Fruit fly (Drosophila melanogaster): Measurements from ENCODE around the gene REPTOR.

REPTOR gene

DNA sequence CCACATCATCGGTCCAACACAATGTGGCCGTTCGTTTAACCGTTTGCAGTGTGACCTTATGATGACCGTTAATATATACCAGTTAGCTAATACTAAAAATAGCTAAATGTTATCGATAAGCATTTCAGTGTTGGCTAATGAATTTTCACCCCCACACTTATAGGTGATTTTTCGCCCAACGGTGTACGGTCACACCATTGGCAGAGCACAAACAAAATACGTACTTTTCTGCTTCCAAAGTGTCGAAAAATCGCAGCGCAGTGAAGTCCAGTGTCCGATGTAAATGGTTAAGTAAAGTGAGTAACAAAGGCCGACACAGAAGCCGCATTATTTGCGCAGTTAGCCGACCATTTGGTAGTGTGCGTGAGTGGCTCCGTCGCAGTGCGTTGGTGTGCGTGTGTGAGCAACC is 42.9 kb upstream of the REPTOR start, which contains the start of the genes Syx18 and atl (continued):
- TF ChIP-seq usp (GFP tag; optimal IDR thresholded peaks at IDR 0.05), result no peak
- TF ChIP-seq CG34224 (GFP tag; IDR thresholded peaks at IDR 0.05; ENCODE audit: partially characterized antibody), result peak; percentile 47; the same call in 2 of the 3 replicates
- 0 out of 3 replicates have a peak, but pooled peaks have one; percentile 9 for TF ChIP-seq row (GFP tag; IDR thresholded peaks at IDR 0.05)
- no peak for TF ChIP-seq CG11085 (GFP tag; IDR thresholded peaks at IDR 0.05)
- no peak for TF ChIP-seq Vsx1 (GFP tag; optimal IDR thresholded peaks at IDR 0.05)
- TF ChIP-seq peb (GFP tag; IDR thresholded peaks at IDR 0.05), result no peak
- TF ChIP-seq ab (GFP tag; optimal IDR thresholded peaks at IDR 0.05), result no peak
- no peak for TF ChIP-seq CG1024 (GFP tag; IDR thresholded peaks at IDR 0.05)
- peak; percentile 3 for TF ChIP-seq Max (GFP tag; optimal IDR thresholded peaks at IDR 0.05)
- peak; percentile 17 for TF ChIP-seq shn (GFP tag; optimal IDR thresholded peaks at IDR 0.05)
- TF ChIP-seq Tbp (GFP tag; optimal IDR thresholded peaks at IDR 0.05), result no peak
- TF ChIP-seq sob (GFP tag; IDR thresholded peaks at IDR 0.05), result peak; percentile 54; the same call in 1 of the 2 replicates
- TF ChIP-seq zen (tag; optimal IDR thresholded peaks at IDR 0.05), result peak; percentile 58
- TF ChIP-seq CG14710 (tag; optimal IDR thresholded peaks at IDR 0.05), result peak; percentile 71
- TF ChIP-seq CG4707 (GFP tag; optimal IDR thresholded peaks at IDR 0.05), result no peak
- TF ChIP-seq CG11695 (GFP tag; IDR thresholded peaks at IDR 0.05), result no peak
- TF ChIP-seq Pdp1 (GFP tag; optimal IDR thresholded peaks at IDR 0.05), result peak; percentile 10 to 38
- TF ChIP-seq CG3407 (GFP tag; optimal IDR thresholded peaks at IDR 0.05), result no peak
- no peak for TF ChIP-seq CG6813 (GFP tag; optimal IDR thresholded peaks at IDR 0.05)
- TF ChIP-seq CG17328 (GFP tag; IDR thresholded peaks at IDR 0.05), result no peak
- TF ChIP-seq Mad (GFP tag; optimal IDR thresholded peaks at IDR 0.05), result peak; percentile 7
- no peak for TF ChIP-seq Bdp1 (GFP tag; optimal IDR thresholded peaks at IDR 0.05)
- no peak for TF ChIP-seq CG6683 (GFP tag; optimal IDR thresholded peaks at IDR 0.05)
- TF ChIP-seq pum (GFP tag; optimal IDR thresholded peaks at IDR 0.05), result no peak
- no peak for TF ChIP-seq CG7786 (GFP tag; optimal IDR thresholded peaks at IDR 0.05)
- no peak for TF ChIP-seq Hey (tag; optimal IDR thresholded peaks at IDR 0.05)
- no peak for TF ChIP-seq z (GFP tag; IDR thresholded peaks at IDR 0.05)
- peak; percentile 43 for TF ChIP-seq CrebB (tag; optimal IDR thresholded peaks at IDR 0.05)
- no peak for TF ChIP-seq org-1 (GFP tag; optimal IDR thresholded peaks at IDR 0.05)
- no peak for TF ChIP-seq CG17568 (GFP tag; optimal IDR thresholded peaks at IDR 0.05)
- TF ChIP-seq en (GFP tag; optimal IDR thresholded peaks at IDR 0.05), result no peak
- TF ChIP-seq Dbx (GFP tag; IDR thresholded peaks at IDR 0.05), result no peak
- peak; percentile 11 for TF ChIP-seq CG7271 (tag; optimal IDR thresholded peaks at IDR 0.05)
- no peak for TF ChIP-seq Abd-B (GFP tag; optimal IDR thresholded peaks at IDR 0.05)
- peak; percentile 90 for TF ChIP-seq Med (GFP tag)
- TF ChIP-seq CG12391 (tag; optimal IDR thresholded peaks at IDR 0.05), result peak; percentile 38
- TF ChIP-seq sd (tag; optimal IDR thresholded peaks at IDR 0.05), result no peak
- TF ChIP-seq CG5180 (GFP tag; optimal IDR thresholded peaks at IDR 0.05), result no peak
- TF ChIP-seq fu2 (GFP tag; optimal IDR thresholded peaks at IDR 0.05), result no peak
- no peak for TF ChIP-seq slp2 (GFP tag; optimal IDR thresholded peaks at IDR 0.05)
- no peak for TF ChIP-seq ase (GFP tag; IDR thresholded peaks at IDR 0.05)
- TF ChIP-seq Jarid2 (GFP tag; optimal IDR thresholded peaks at IDR 0.05), result peak; percentile 61
- TF ChIP-seq CG4617 (GFP tag; optimal IDR thresholded peaks at IDR 0.05; ENCODE audit: borderline replicate concordance), result peak; percentile 97
- no peak for TF ChIP-seq Nf-YC (tag; optimal IDR thresholded peaks at IDR 0.05)
- TF ChIP-seq odd (GFP tag; optimal IDR thresholded peaks at IDR 0.05), result no peak
- peak; percentile 51 for TF ChIP-seq nmo (GFP tag; optimal IDR thresholded peaks at IDR 0.05)
- no peak for TF ChIP-seq CG11247 (GFP tag; IDR thresholded peaks at IDR 0.05)
- TF ChIP-seq Atf-2 (GFP tag; optimal IDR thresholded peaks at IDR 0.05), result no peak
- no peak for TF ChIP-seq Hr3 (GFP tag; optimal IDR thresholded peaks at IDR 0.05)
- peak; percentile 36; the same call in 1 of the 3 replicates for TF ChIP-seq CG34422 (GFP tag; IDR thresholded peaks at IDR 0.05)
- no peak for TF ChIP-seq CG14050 (GFP tag; IDR thresholded peaks at IDR 0.05)
- peak; percentile 64 for TF ChIP-seq Fer1 (GFP tag; optimal IDR thresholded peaks at IDR 0.05)
